Fruit fly (Drosophila melanogaster): ENCODE measurements around the gene tctn.

The tctn gene

DNA sequence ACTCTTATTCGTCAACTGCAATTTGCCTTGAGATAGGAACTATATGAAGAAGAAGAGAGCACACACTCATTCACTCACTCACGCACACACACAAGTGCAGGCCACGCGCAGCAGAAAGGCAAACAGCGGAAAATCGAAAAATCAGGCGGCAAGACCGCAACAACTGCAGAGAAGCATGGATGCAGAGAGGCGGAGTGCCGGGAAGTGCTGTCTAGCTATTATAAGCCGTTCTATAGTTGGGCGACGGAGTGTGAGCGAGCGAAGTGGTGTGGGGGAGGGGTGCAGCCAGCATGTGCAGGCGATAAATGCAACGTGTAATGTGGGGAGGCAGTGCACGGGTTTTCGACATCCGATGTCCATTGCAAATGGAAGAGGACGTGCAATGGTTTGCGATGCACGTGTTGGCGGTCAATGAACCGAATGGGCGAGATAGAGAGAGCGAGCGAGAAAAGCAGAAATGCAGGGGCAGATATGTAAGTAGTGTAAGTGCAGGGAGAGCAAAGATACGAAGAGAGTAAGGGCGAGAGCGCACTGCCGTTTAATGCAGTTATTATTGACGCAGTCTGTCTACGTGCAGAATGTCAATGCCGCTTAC lies 51.6 kb downstream of the tctn start (continued):
- TF ChIP-seq CG33557 (GFP tag; optimal IDR thresholded peaks at IDR 0.05) (peak; percentile 48), ems (GFP tag; optimal IDR thresholded peaks at IDR 0.05) (no peak), CG11723 (GFP tag; optimal IDR thresholded peaks at IDR 0.05) (peak; percentile 20), chif (GFP tag; optimal IDR thresholded peaks at IDR 0.05) (no peak), otp (GFP tag; IDR thresholded peaks at IDR 0.05) (0 out of 3 replicates have a peak, but pooled peaks have one; percentile 36), CG14441 (GFP tag; IDR thresholded peaks at IDR 0.05) (no peak), vvl (GFP tag; IDR thresholded peaks at IDR 0.05) (peak; percentile 50; the same call in 1 of the 2 replicates), chinmo (GFP tag; IDR thresholded peaks at IDR 0.05; ENCODE audit: partially characterized antibody) (0 out of 4 replicates have a peak, but pooled peaks have one; percentile 23), cwo (GFP tag; optimal IDR thresholded peaks at IDR 0.05) (peak; percentile 98), Lpt (GFP tag; optimal IDR thresholded peaks at IDR 0.05) (peak; percentile 92), CG11085 (GFP tag; IDR thresholded peaks at IDR 0.05) (no peak), Pdp1 (GFP tag; optimal IDR thresholded peaks at IDR 0.05) (peak in 1 of 2 experiments; percentile 47)

All from whole organism, embryonic.